Worm (Caenorhabditis elegans) whole organism, late embryonic: ENCODE results near the gene acs-15.

Experiments
- K02D7.2 ChIP-seq: sonication (generic microtip); optimal IDR thresholded peaks from 2 replicates; lab custom pipeline; 2017; ENCODE audit warnings: mild to moderate bottlenecking, missing genetic modification characterization, missing compliant biosample characterization
- dmd-4 ChIP-seq: sonication (generic microtip); optimal IDR thresholded peaks from 2 replicates; lab custom pipeline; 2016; ENCODE audit warnings: borderline replicate concordance, missing genetic modification characterization, missing compliant biosample characterization
- lin-11 ChIP-seq: fragments of 200-800 bp; sonication (Bioruptor generic); optimal IDR thresholded peaks from 2 replicates; lab custom pipeline; 2018; ENCODE audit warnings: mild to moderate bottlenecking, missing genetic modification characterization, missing compliant biosample characterization
- pax-1 ChIP-seq: fragments of 150-350 bp; optimal IDR thresholded peaks from 2 replicates; lab custom pipeline; 2014; ENCODE audit warnings: missing biosample characterization, missing genetic modification characterization
- pha-4 ChIP-seq: fragments of 150-350 bp; optimal IDR thresholded peaks from 2 replicates; lab custom pipeline; 2018; ENCODE audit warnings: missing biosample characterization, missing genetic modification reagents, missing genetic modification characterization
- ttx-3 ChIP-seq: sonication (generic microtip); optimal IDR thresholded peaks from 2 replicates; lab custom pipeline; 2016; ENCODE audit warnings: missing genetic modification reagents, missing genetic modification characterization, missing compliant biosample characterization
- zip-5 ChIP-seq: sonication (generic microtip); optimal IDR thresholded peaks from 2 replicates; lab custom pipeline; 2016; ENCODE audit warnings: missing genetic modification characterization, missing compliant biosample characterization

ce11 chrII:915206-915605, 17.6 kb upstream of the acs-15 start:
- TF ChIP-seq pha-4 (tag; lab: Kevin White, UChicago) (no peak), ttx-3 (tag; lab: Kevin White, UChicago) (no peak), pax-1 (tag; lab: Kevin White, UChicago) (no peak), zip-5 (no peak), lin-11 (no peak), K02D7.2 (tag; lab: Kevin White, UChicago) (no peak), dmd-4 (no peak)
